Worm (Caenorhabditis elegans) whole organism, L2 larva: ENCODE data around the gene F13E9.13.

Experiments used
- C34F6.9 ChIP-seq: fragments of 150-350 bp; optimal IDR thresholded peaks from 2 replicates; lab custom pipeline; 2014; ENCODE audit warnings: missing biosample characterization, missing genetic modification characterization
- R02D3.7 ChIP-seq: fragments of 150-350 bp; optimal IDR thresholded peaks from 2 replicates; lab custom pipeline; 2014; ENCODE audit warnings: missing biosample characterization, missing genetic modification characterization
- Y55F3AM.14 ChIP-seq: fragments of 200-800 bp; sonication (Bioruptor generic); optimal IDR thresholded peaks from 2 replicates; lab custom pipeline; 2018; ENCODE audit warnings: mild to moderate bottlenecking, missing genetic modification characterization, missing compliant biosample characterization
- alr-1 ChIP-seq: fragments of 150-350 bp; optimal IDR thresholded peaks from 2 replicates; lab custom pipeline; 2014; ENCODE audit warnings: missing biosample characterization, missing genetic modification characterization
- aly-2 ChIP-seq: fragments of 150-350 bp; optimal IDR thresholded peaks from 2 replicates; lab custom pipeline; 2014; ENCODE audit warnings: missing biosample characterization, missing genetic modification characterization
- ama-1 ChIP-seq: fragments of 150-350 bp; optimal IDR thresholded peaks from 2 replicates; lab custom pipeline; 2018; ENCODE audit warnings: inconsistent platforms
- blmp-1 ChIP-seq: sonication (generic microtip); optimal IDR thresholded peaks from 2 replicates; lab custom pipeline; 2017; ENCODE audit warnings: missing genetic modification characterization, mild to moderate bottlenecking, missing compliant biosample characterization, antibody characterized with exemption, moderate library complexity; ENCODE audit not compliant: insufficient read depth
- ceh-16 ChIP-seq: fragments of 150-350 bp; optimal IDR thresholded peaks from 2 replicates; lab custom pipeline; 2014; ENCODE audit warnings: missing biosample characterization, missing genetic modification characterization
- ceh-82 ChIP-seq: fragments of 150-350 bp; optimal IDR thresholded peaks from 2 replicates; lab custom pipeline; 2014; ENCODE audit warnings: missing biosample characterization, missing genetic modification characterization
- crh-2 ChIP-seq: sonication (generic microtip); optimal IDR thresholded peaks from 2 replicates; lab custom pipeline; 2017; ENCODE audit warnings: missing biosample characterization, missing genetic modification characterization
- egl-27 ChIP-seq: sonication (generic microtip); optimal IDR thresholded peaks from 3 replicates; lab custom pipeline; 2017; ENCODE audit warnings: missing biosample characterization, missing genetic modification reagents, missing genetic modification characterization
- elt-1 ChIP-seq: fragments of 150-350 bp; optimal IDR thresholded peaks from 2 replicates; lab custom pipeline; 2014; ENCODE audit warnings: missing biosample characterization, missing genetic modification characterization
- elt-3 ChIP-seq: sonication (generic microtip); optimal IDR thresholded peaks from 2 replicates; lab custom pipeline; 2017; ENCODE audit warnings: missing biosample characterization, missing genetic modification characterization
- gmeb-1 ChIP-seq: fragments of 150-350 bp; optimal IDR thresholded peaks from 2 replicates; lab custom pipeline; 2014; ENCODE audit warnings: missing biosample characterization, missing genetic modification characterization
- lin-11 ChIP-seq: fragments of 150-350 bp; sonication (generic microtip); optimal IDR thresholded peaks from 2 replicates; lab custom pipeline; 2014; ENCODE audit warnings: missing biosample characterization, missing genetic modification characterization, inconsistent platforms, mixed read lengths
- lin-13 ChIP-seq: fragments of 150-350 bp; optimal IDR thresholded peaks from 2 replicates; lab custom pipeline; 2014; ENCODE audit warnings: missing biosample characterization, missing genetic modification reagents, missing genetic modification characterization
- lin-39 ChIP-seq: fragments of 150-350 bp; optimal IDR thresholded peaks from 2 replicates; lab custom pipeline; 2014; ENCODE audit warnings: missing biosample characterization, missing genetic modification reagents, missing genetic modification characterization
- lsy-2 ChIP-seq, 2 experiments: fragments of 150-350 bp in 1 of 2; sonication (generic microtip) in 1 of 2; optimal IDR thresholded peaks; 2 replicates each; lab custom pipeline; 2014 to 2017; ENCODE audit warnings: missing biosample characterization in 2 of 2, missing genetic modification characterization in 2 of 2
- mab-5 ChIP-seq: fragments of 150-350 bp; optimal IDR thresholded peaks from 2 replicates; lab custom pipeline; 2014; ENCODE audit warnings: missing biosample characterization, missing genetic modification characterization
- mbf-1 ChIP-seq: sonication (generic microtip); optimal IDR thresholded peaks from 2 replicates; lab custom pipeline; 2017; ENCODE audit warnings: missing biosample characterization, missing genetic modification characterization
- mdl-1 ChIP-seq, 2 experiments: fragments of 150-350 bp in 1 of 2; sonication (generic microtip) in 1 of 2; optimal IDR thresholded peaks; 2 replicates each; lab custom pipeline; 2017; ENCODE audit warnings: missing biosample characterization in 2 of 2, missing genetic modification characterization in 2 of 2
- nhr-10 ChIP-seq: sonication (generic microtip); optimal IDR thresholded peaks from 2 replicates; lab custom pipeline; 2017; ENCODE audit warnings: missing biosample characterization, missing genetic modification characterization
- nhr-11 ChIP-seq: fragments of 150-350 bp; optimal IDR thresholded peaks from 2 replicates; lab custom pipeline; 2014; ENCODE audit warnings: missing biosample characterization, missing genetic modification characterization
- nhr-129 ChIP-seq: fragments of 150-350 bp; optimal IDR thresholded peaks from 2 replicates; lab custom pipeline; 2014; ENCODE audit warnings: missing biosample characterization, missing genetic modification characterization
- nhr-21 ChIP-seq: fragments of 150-350 bp; optimal IDR thresholded peaks from 2 replicates; lab custom pipeline; 2014; ENCODE audit warnings: missing biosample characterization, missing genetic modification characterization
- nhr-6 ChIP-seq: fragments of 150-350 bp; optimal IDR thresholded peaks from 2 replicates; lab custom pipeline; 2014; ENCODE audit warnings: missing biosample characterization, missing genetic modification characterization
- peb-1 ChIP-seq: fragments of 150-350 bp; optimal IDR thresholded peaks from 2 replicates; lab custom pipeline; 2014; ENCODE audit warnings: missing biosample characterization, missing genetic modification characterization
- sem-4 ChIP-seq: fragments of 150-350 bp; optimal IDR thresholded peaks from 2 replicates; lab custom pipeline; 2014; ENCODE audit warnings: missing biosample characterization, missing genetic modification reagents, missing genetic modification characterization
- skn-1 ChIP-seq: sonication (generic microtip); optimal IDR thresholded peaks from 2 replicates; lab custom pipeline; 2017; ENCODE audit warnings: missing biosample characterization, missing genetic modification characterization
- sma-3 ChIP-seq: sonication (generic microtip); optimal IDR thresholded peaks from 2 replicates; lab custom pipeline; 2016; ENCODE audit warnings: missing genetic modification reagents, missing genetic modification characterization, missing compliant biosample characterization
- unc-39 ChIP-seq: fragments of 150-350 bp; optimal IDR thresholded peaks from 2 replicates; lab custom pipeline; 2014; ENCODE audit warnings: missing biosample characterization, missing genetic modification characterization
- unc-55 ChIP-seq: fragments of 150-350 bp; sonication (generic microtip); optimal IDR thresholded peaks from 3 replicates; lab custom pipeline; 2014; ENCODE audit warnings: missing biosample characterization, missing genetic modification reagents, missing genetic modification characterization
- unc-62 ChIP-seq: fragments of 150-350 bp; optimal IDR thresholded peaks from 2 replicates; lab custom pipeline; 2014; ENCODE audit warnings: missing biosample characterization, missing genetic modification reagents, missing genetic modification characterization
- zag-1 ChIP-seq: fragments of 150-350 bp; optimal IDR thresholded peaks from 2 replicates; lab custom pipeline; 2014; ENCODE audit warnings: missing biosample characterization, missing genetic modification characterization
- ztf-1 ChIP-seq: fragments of 200-800 bp; sonication (Bioruptor generic); conservative IDR thresholded peaks from 2 replicates; pipeline ENCODE4 v1.3.6; 2022; ENCODE audit warnings: missing genetic modification characterization, missing compliant biosample characterization
- ztf-11 ChIP-seq: sonication (generic microtip); optimal IDR thresholded peaks from 2 replicates; lab custom pipeline; 2017; ENCODE audit warnings: missing biosample characterization, missing genetic modification characterization
- ztf-4 ChIP-seq: fragments of 150-350 bp; optimal IDR thresholded peaks from 2 replicates; lab custom pipeline; 2014; ENCODE audit warnings: missing biosample characterization, missing genetic modification characterization

Gene F13E9.13

DNA sequence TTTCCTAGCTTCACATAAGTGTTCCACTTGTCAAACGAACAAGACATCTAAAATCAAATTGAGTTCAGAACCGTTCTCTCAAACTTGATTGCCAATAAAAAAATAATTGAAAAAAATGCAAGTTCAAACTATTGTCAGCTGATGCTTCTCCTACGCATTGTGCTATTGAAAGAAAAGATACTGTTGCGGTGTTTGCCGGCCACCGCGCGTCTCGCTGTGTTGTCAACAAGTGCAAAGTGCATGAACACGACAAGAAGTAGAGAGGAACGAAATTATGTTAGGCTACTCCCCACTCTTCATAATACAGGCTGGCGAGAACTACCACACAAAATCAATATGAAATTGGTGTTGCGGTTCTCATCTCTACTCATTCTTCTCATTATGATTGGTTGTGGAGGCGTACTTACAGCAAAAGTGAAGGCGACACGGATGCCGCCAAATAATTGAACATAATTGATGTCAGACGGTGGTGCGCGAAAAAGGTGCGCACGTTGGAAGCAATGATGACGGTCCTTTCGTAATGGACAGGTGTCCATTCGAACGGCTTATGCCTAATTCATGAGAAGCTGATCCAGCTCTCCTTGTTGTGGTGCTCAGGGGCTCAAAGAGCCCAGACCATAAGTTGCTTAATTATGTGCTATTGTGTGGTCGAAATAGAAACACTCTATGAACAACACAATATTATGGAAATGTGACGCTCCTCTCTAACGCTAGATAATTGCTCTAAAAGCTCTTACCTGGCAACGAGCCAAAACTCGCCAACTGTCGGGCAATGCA, 13.8 kb upstream of the F13E9.13 start:
- no peak for TF ChIP-seq nhr-129 (tag; lab: Kevin White, UChicago)
- TF ChIP-seq ztf-4 (tag; lab: Kevin White, UChicago) = no peak
- no peak for TF ChIP-seq nhr-10 (tag; lab: Kevin White, UChicago)
- no peak for TF ChIP-seq mab-5
- no peak for TF ChIP-seq ztf-11
- TF ChIP-seq peb-1 (tag; lab: Kevin White, UChicago) = no peak
- no peak for TF ChIP-seq nhr-21 (tag; lab: Kevin White, UChicago)
- no peak for TF ChIP-seq mbf-1
- TF ChIP-seq gmeb-1 (tag; lab: Kevin White, UChicago) = no peak
- TF ChIP-seq lin-11 (tag; lab: Kevin White, UChicago) = no peak
- TF ChIP-seq lin-39 = no peak
- no peak for TF ChIP-seq ceh-82 (tag; lab: Kevin White, UChicago)

- TF ChIP-seq C34F6.9 (tag; lab: Kevin White, UChicago) (peak; percentile 5), mdl-1 (tag; optimal IDR thresholded peaks at IDR 0.05; lab: Kevin White, UChicago) (no peak), Y55F3AM.14 (GFP tag; lab: Kevin White, UChicago) (no peak), unc-55 (GFP tag; lab: Kevin White, UChicago) (peak; percentile 12), elt-3 (tag; lab: Kevin White, UChicago) (no peak), lsy-2 (tag; optimal IDR thresholded peaks at IDR 0.05; lab: Kevin White, UChicago) (peak in 1 of 2 experiments; percentile 19), alr-1 (tag; lab: Kevin White, UChicago) (no peak), zag-1 (peak; percentile 61), mbf-1 (no peak), sem-4 (tag; lab: Kevin White, UChicago) (no peak)
Measured at ce11 chrIV:10868629-10869251, 12.6 kb upstream of the F13E9.13 start, which contains the start of gene F13E9.11. F13E9.11 (minus strand) TSS chrIV:10869135.

DNA sequence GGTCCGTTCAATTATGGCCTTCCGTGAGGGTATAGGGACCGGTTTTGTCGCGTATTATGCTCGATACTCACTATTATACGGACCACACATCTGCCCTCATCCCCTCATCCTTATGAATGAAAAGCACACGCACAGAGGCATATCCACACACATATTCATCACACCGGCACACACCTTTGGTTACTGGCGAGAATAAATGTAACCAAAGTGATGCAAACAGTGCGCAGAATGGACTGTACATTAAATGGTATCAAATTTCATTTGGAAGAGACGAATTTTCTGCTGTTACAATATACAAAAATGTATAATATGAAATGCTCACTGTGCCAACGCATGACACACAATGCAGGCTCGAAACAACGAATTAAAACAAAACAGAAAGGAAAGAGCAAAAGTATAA, 11.7 kb upstream of the F13E9.13 start:
- TF ChIP-seq alr-1 (tag; lab: Kevin White, UChicago) = no peak
- TF ChIP-seq blmp-1 (tag; lab: Kevin White, UChicago) = no peak
- no peak for TF ChIP-seq ztf-11
- TF ChIP-seq gmeb-1 (tag; lab: Kevin White, UChicago) = no peak
- no peak for TF ChIP-seq unc-62 (GFP tag; lab: Kevin White, UChicago)
- no peak for TF ChIP-seq sma-3 (GFP tag; lab: Kevin White, UChicago)
- TF ChIP-seq zag-1 = no peak

DNA sequence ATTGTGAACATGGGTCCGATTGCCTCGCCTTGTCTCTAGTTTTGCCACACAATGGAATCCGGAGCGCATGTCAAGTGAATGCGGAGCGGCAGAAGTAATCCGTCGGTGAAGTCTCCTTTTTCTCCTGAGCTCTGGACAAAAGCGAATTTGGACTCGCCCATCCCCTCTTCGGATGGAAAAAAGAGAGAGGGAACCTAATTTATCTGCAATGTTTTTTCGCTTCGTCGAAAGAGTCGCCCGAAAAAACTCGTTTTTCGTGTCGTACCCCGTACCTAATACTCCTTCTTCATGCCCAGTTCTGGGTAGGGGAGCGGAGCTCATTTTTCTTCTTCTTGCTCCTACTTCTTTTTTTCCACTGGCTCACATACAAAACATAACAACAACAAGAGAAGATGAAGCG, 11.2 kb upstream of the F13E9.13 start:
- no peak for TF ChIP-seq ceh-82 (tag; lab: Kevin White, UChicago)
- no peak for TF ChIP-seq unc-62 (GFP tag; lab: Kevin White, UChicago)
- TF ChIP-seq alr-1 (tag; lab: Kevin White, UChicago) = no peak
- no peak for TF ChIP-seq ztf-4 (tag; lab: Kevin White, UChicago)
- no peak for TF ChIP-seq lin-11 (tag; lab: Kevin White, UChicago)
- TF ChIP-seq crh-2 (tag; lab: Kevin White, UChicago) = no peak
- no peak for TF ChIP-seq ama-1 (lab: Kevin White, UChicago)

DNA sequence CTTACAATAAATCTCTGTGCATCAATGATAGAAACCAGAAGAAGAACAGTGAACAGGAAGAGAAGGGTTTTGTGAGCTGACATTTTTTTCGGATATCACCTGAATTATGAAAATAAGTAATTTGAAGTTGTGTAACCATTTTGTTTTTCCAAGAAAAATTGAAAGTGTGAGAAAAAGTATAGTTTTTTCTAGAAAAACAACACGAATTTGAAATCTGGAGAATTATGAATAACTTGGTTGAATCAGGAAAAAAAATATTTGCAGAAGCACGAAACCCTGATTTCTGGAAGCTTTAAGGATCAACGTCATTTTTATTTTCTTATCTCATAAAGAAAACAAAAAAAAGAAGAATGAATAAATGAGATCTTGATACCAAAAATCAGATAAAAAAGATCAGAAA, 6.8 kb upstream of the F13E9.13 start, which contains the start of gene F13E9.12:
Gene F13E9.12, minus strand, starts transcription at position 101 of the 400 bp plus-strand sequence.
- TF ChIP-seq lin-39 = no peak
- no peak for TF ChIP-seq elt-1 (tag; lab: Kevin White, UChicago)
- no peak for TF ChIP-seq nhr-11 (tag; lab: Kevin White, UChicago)
- TF ChIP-seq ceh-82 (tag; lab: Kevin White, UChicago) = no peak
- no peak for TF ChIP-seq nhr-6 (tag; lab: Kevin White, UChicago)
- no peak for TF ChIP-seq ceh-16 (tag; lab: Kevin White, UChicago)
- no peak for TF ChIP-seq egl-27 (tag; lab: Kevin White, UChicago)
- no peak for TF ChIP-seq skn-1 (tag; lab: Kevin White, UChicago)
- TF ChIP-seq blmp-1 (tag; lab: Kevin White, UChicago) = no peak
- TF ChIP-seq R02D3.7 = no peak
- no peak for TF ChIP-seq aly-2 (tag; lab: Kevin White, UChicago)
- no peak for TF ChIP-seq gmeb-1 (tag; lab: Kevin White, UChicago)
- no peak for TF ChIP-seq ama-1 (lab: Kevin White, UChicago)
- no peak for TF ChIP-seq lin-13 (GFP tag; lab: Kevin White, UChicago)
- TF ChIP-seq sem-4 (tag; lab: Kevin White, UChicago) = no peak
- no peak for TF ChIP-seq unc-39
- no peak for TF ChIP-seq zag-1
- no peak for TF ChIP-seq ztf-1 (GFP tag; lab: Robert Waterston, UW)
- TF ChIP-seq unc-55 (GFP tag; lab: Kevin White, UChicago) = no peak
